Fruit fly (Drosophila melanogaster): ENCODE measurements around the gene CG11694.
A peak's percentile ranks its signal among the peaks of the same experiment; 100 is the strongest.

The CG11694 gene

dm6 chr3R:8340675-8341275 is 28.8 kb upstream of the CG11694 start, which contains the start of the genes COX7A and Arl2 (continued):
- no peak for TF ChIP-seq HLH3B (GFP tag; IDR thresholded peaks at IDR 0.05)
- no peak for TF ChIP-seq klu (GFP tag; IDR thresholded peaks at IDR 0.05)
- TF ChIP-seq Taf1 (GFP tag; IDR thresholded peaks at IDR 0.05): no peak
- no peak for TF ChIP-seq bsh (GFP tag; optimal IDR thresholded peaks at IDR 0.05)
- peak; percentile 96 for TF ChIP-seq ato (GFP tag; IDR thresholded peaks at IDR 0.05; ENCODE audit: partially characterized antibody)
- no peak for TF ChIP-seq gem (tag; optimal IDR thresholded peaks at IDR 0.05)
- TF ChIP-seq CG5953 (GFP tag; IDR thresholded peaks at IDR 0.05): no peak
- TF ChIP-seq Sry-β (GFP tag; optimal IDR thresholded peaks at IDR 0.05): no peak
- TF ChIP-seq Six4 (GFP tag; optimal IDR thresholded peaks at IDR 0.05): no peak
- TF ChIP-seq insv (GFP tag; optimal IDR thresholded peaks at IDR 0.05): peak in 1 of 2 experiments; percentile 1
- peak; percentile 91 for TF ChIP-seq tna (GFP tag; IDR thresholded peaks at IDR 0.05; ENCODE audit: partially characterized antibody)
- TF ChIP-seq zf30C (GFP tag; optimal IDR thresholded peaks at IDR 0.05): no peak
- TF ChIP-seq vvl (GFP tag; IDR thresholded peaks at IDR 0.05): 0 out of 2 replicates have a peak, but pooled peaks have one; percentile 39
- no peak for TF ChIP-seq Spps (tag; optimal IDR thresholded peaks at IDR 0.05)
- peak; percentile 56 for TF ChIP-seq E2f2 (GFP tag; IDR thresholded peaks at IDR 0.05)
- TF ChIP-seq Drgx (GFP tag; IDR thresholded peaks at IDR 0.05): no peak
- no peak for TF ChIP-seq Eip74EF (GFP tag; optimal IDR thresholded peaks at IDR 0.05)
- no peak for TF ChIP-seq Elba2 (GFP tag; optimal IDR thresholded peaks at IDR 0.05)
- TF ChIP-seq CkIIα-i1 (GFP tag; IDR thresholded peaks at IDR 0.05): no peak
- no peak for TF ChIP-seq Oli (tag; optimal IDR thresholded peaks at IDR 0.05)
- no peak for TF ChIP-seq CG13775 (GFP tag; optimal IDR thresholded peaks at IDR 0.05)
- no peak for TF ChIP-seq pros (GFP tag; optimal IDR thresholded peaks at IDR 0.05)
- no peak for TF ChIP-seq CG9215 (GFP tag; IDR thresholded peaks at IDR 0.05)
- peak; percentile 97 for TF ChIP-seq CG34224 (GFP tag; IDR thresholded peaks at IDR 0.05; ENCODE audit: partially characterized antibody)
- no peak for TF ChIP-seq Jarid2 (GFP tag; optimal IDR thresholded peaks at IDR 0.05)
- TF ChIP-seq zfh1 (GFP tag; IDR thresholded peaks at IDR 0.05): no peak
- TF ChIP-seq CG6254 (GFP tag; optimal IDR thresholded peaks at IDR 0.05): no peak
- no peak for TF ChIP-seq Ets65A (GFP tag)
- TF ChIP-seq CG15514 (GFP tag; optimal IDR thresholded peaks at IDR 0.05): peak; percentile 47
- TF ChIP-seq en (GFP tag; optimal IDR thresholded peaks at IDR 0.05): no peak
- TF ChIP-seq CG31224 (GFP tag; IDR thresholded peaks at IDR 0.05): no peak
- no peak for TF ChIP-seq CG4730 (GFP tag; IDR thresholded peaks at IDR 0.05)
- TF ChIP-seq gce (GFP tag; IDR thresholded peaks at IDR 0.05): no peak
- no peak for TF ChIP-seq NFAT (GFP tag; IDR thresholded peaks at IDR 0.05)
- no peak for TF ChIP-seq CG11560 (tag; IDR thresholded peaks at IDR 0.05)
- no peak for TF ChIP-seq CG1832 (GFP tag; optimal IDR thresholded peaks at IDR 0.05)
- TF ChIP-seq pfk (GFP tag; optimal IDR thresholded peaks at IDR 0.05): no peak
- no peak for TF ChIP-seq CG4404 (GFP tag; IDR thresholded peaks at IDR 0.05)
- no peak for TF ChIP-seq toy (GFP tag; IDR thresholded peaks at IDR 0.05)
- TF ChIP-seq cwo (GFP tag; optimal IDR thresholded peaks at IDR 0.05): no peak
- TF ChIP-seq Doc2 (GFP tag; IDR thresholded peaks at IDR 0.05): no peak
- TF ChIP-seq schlank (tag; optimal IDR thresholded peaks at IDR 0.05): no peak
- no peak for TF ChIP-seq CG10366 (GFP tag; IDR thresholded peaks at IDR 0.05)
- TF ChIP-seq jigr1 (GFP tag; IDR thresholded peaks at IDR 0.05): peak; percentile 27; the same call in 1 of the 3 replicates
- TF ChIP-seq bcd (GFP tag; optimal IDR thresholded peaks at IDR 0.05): no peak
- peak; percentile 68 for TF ChIP-seq sens (GFP tag)
- TF ChIP-seq da (GFP tag; optimal IDR thresholded peaks at IDR 0.05): no peak
- no peak for TF ChIP-seq CG5180 (GFP tag; optimal IDR thresholded peaks at IDR 0.05)
- TF ChIP-seq CG15073 (GFP tag; optimal IDR thresholded peaks at IDR 0.05): no peak
- peak; percentile 43; the same call in 2 of the 3 replicates for TF ChIP-seq row (GFP tag; IDR thresholded peaks at IDR 0.05)
- peak; percentile 47; the same call in 1 of the 2 replicates for TF ChIP-seq CG32532 (GFP tag; IDR thresholded peaks at IDR 0.05)

All from whole organism, embryonic.